Worm (Caenorhabditis elegans): ENCODE data around the gene Y57A10C.11.

Gene Y57A10C.11

DNA sequence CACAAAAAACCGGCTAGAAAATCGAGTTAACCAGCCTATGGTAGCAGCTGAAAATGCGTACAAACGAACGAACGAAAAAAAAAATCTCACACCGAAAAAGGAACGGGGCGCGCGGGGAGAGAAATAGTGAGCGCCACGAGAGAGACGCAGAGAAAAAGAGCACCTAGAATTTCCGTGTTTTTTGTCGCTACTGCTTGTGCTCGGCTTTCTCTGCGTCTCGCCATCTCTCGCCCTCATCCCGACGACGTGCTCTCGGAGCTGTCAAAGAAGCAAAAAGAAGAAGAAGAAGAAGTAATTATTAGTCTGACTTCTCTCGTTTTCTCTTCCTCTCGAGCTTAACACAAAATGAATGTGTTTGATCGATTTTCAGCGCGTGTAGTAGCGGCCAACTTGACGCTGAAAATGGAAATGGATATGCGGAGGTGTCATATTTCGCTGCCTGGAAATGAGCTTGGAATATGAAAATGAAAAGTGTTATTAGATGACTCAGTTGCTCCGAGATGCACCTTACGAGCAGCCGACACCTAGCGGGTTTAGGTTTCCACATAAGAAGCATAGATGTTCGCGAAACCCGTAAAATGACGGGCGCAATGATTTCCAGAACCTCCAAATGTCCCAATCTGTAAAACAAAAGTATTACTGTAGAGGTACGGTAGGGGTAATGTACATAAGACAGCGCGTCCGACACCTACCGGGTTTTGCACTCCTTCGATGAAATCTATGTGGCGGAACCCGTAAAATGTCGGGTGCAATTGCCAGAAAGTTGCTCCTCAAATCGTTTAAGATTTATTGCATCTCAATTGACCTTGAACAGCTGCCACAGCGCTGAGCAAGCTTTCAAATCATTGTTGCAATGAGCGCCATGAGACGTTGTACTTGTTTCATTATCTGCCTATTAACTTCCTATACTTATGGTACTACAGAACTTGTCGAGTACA, 31.8 kb downstream of the Y57A10C.11 start, which contains the start of gene btb-14 (continued):
- no peak for TF ChIP-seq alr-1 (tag; optimal IDR thresholded peaks at IDR 0.05; ENCODE audit: borderline replicate concordance)
- TF ChIP-seq mab-9 (GFP tag; IDR thresholded peaks at IDR 0.05): no peak
- TF ChIP-seq elt-3 (tag; optimal IDR thresholded peaks at IDR 0.05): no peak
- no peak for TF ChIP-seq aly-2 (tag; optimal IDR thresholded peaks at IDR 0.05)
- TF ChIP-seq ceh-90 (tag; optimal IDR thresholded peaks at IDR 0.05): no peak
- no peak for TF ChIP-seq nhr-20 (tag; optimal IDR thresholded peaks at IDR 0.05)
- no peak for TF ChIP-seq ces-1 (GFP tag; optimal IDR thresholded peaks at IDR 0.05)

DNA sequence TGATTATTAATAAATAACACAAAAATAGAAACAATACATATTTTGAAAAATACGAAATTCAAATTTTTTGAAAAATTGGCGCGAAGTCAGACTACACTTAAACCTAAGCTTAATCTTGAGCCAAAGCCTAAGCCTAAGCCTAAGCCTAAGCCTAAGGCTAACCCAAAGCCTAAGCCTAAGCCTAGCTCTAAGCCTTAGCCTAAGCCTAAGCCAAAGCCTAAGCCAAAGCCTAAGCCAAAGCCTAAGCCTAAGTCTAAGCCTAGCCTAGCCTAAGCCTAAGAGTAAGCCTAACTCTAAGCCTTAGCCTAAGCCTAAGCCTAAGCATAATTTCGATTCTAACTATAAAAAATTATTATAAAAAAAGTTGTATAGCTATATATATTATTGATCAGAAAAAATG, 33.8 kb downstream of the Y57A10C.11 start:
- TF ChIP-seq nhr-85 (tag) (no peak), elt-2 (tag; optimal IDR thresholded peaks at IDR 0.05) (no peak), nhr-12 (tag; optimal IDR thresholded peaks at IDR 0.05) (no peak), ztf-4 (tag; optimal IDR thresholded peaks at IDR 0.05) (no peak), sox-4 (tag; optimal IDR thresholded peaks at IDR 0.05) (no peak), snu-23 (GFP tag; optimal IDR thresholded peaks at IDR 0.05) (no peak), mdl-1 (tag; optimal IDR thresholded peaks at IDR 0.05) (no peak), C34B4.2 (tag; optimal IDR thresholded peaks at IDR 0.05) (no peak), ceh-8 (GFP tag; optimal IDR thresholded peaks at IDR 0.05) (no peak), fkh-10 (GFP tag; optimal IDR thresholded peaks at IDR 0.05) (no peak)

DNA sequence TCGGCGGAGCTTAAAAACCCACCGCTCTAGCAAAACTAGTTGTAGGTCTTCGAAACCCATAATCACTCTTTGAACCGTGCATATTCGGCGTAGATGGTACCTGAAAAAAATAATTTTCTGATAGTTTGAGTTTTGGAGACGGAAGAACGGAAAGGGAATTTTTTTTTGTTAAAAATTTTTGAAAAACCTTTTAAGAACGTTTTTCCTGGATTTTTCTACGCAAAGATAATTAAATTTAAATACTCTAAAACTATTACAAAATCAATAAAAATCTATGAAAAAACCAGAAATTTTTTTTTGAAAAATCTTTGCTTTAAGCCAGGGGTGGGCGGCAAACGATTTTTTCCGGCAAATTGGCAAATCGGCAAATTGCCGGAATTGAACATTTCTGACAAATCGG, 35.3 kb downstream of the Y57A10C.11 start, which contains the start of gene marc-5:
TSS of gene marc-5 (minus strand) at position 101 of the 400 bp plus-strand sequence.
- TF ChIP-seq lir-3 (tag; optimal IDR thresholded peaks at IDR 0.05; ENCODE audit: poor library complexity) (no peak), efl-1 (optimal IDR thresholded peaks at IDR 0.05) (no peak), efl-1 (GFP tag; optimal IDR thresholded peaks at IDR 0.05 in 1 of 2) (no peak), sptf-1 (tag; optimal IDR thresholded peaks at IDR 0.05) (no peak), nhr-19 (GFP tag; conservative IDR thresholded peaks at IDR 0.05) (no peak), mep-1 (tag; optimal IDR thresholded peaks at IDR 0.05) (no peak), ceh-63 (GFP tag; optimal IDR thresholded peaks at IDR 0.05) (no peak), sup-37 (GFP tag; optimal IDR thresholded peaks at IDR 0.05) (no peak), ets-5 (GFP tag; IDR thresholded peaks at IDR 0.05) (no peak), hpl-2 (GFP tag; optimal IDR thresholded peaks at IDR 0.05) (no peak), skn-1 (tag; optimal IDR thresholded peaks at IDR 0.05) (no peak)

DNA sequence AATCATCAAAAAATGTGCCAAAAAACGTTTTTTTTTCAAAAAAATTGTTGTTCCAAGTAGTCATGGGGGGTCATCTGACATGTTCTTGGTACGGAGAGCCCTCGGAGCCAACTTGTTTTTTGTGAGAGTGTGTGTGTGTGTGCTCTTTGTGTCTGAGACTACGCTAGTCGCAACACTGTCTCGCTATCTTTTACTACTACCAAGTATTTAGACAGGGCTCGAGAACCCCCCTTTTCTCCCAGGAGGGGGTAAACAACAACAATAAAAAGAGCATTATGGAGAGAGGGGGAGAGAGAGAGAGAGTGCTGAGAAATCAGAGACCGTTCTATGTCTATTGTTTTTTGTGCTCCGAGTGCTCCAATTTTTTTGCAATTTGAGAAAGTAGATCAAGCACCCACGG, 35.9 kb downstream of the Y57A10C.11 start:
- TF ChIP-seq fkh-8 (tag; optimal IDR thresholded peaks at IDR 0.05): peak; percentile 12
- no peak for TF ChIP-seq elt-2 (tag; optimal IDR thresholded peaks at IDR 0.05)
- no peak for TF ChIP-seq efl-1 (optimal IDR thresholded peaks at IDR 0.05)
- peak in 1 of 2 experiments; percentile 92 for TF ChIP-seq efl-1 (GFP tag; optimal IDR thresholded peaks at IDR 0.05 in 1 of 2)
- TF ChIP-seq xbp-1 (tag; optimal IDR thresholded peaks at IDR 0.05): no peak
- TF ChIP-seq zip-4 (GFP tag; optimal IDR thresholded peaks at IDR 0.05): no peak
- no peak for TF ChIP-seq fkh-10 (GFP tag; optimal IDR thresholded peaks at IDR 0.05)
- no peak for TF ChIP-seq lin-39 (tag; optimal IDR thresholded peaks at IDR 0.05)
- TF ChIP-seq C16A3.4 (tag; optimal IDR thresholded peaks at IDR 0.05): no peak
- no peak for TF ChIP-seq nhr-84 (tag; optimal IDR thresholded peaks at IDR 0.05)
- TF ChIP-seq lin-35 (GFP tag; optimal IDR thresholded peaks at IDR 0.05): no peak
- TF ChIP-seq unc-30 (tag; optimal IDR thresholded peaks at IDR 0.05): no peak
- TF ChIP-seq snu-23 (GFP tag; optimal IDR thresholded peaks at IDR 0.05): no peak
- TF ChIP-seq nhr-77 (tag; optimal IDR thresholded peaks at IDR 0.05): peak; percentile 8
- TF ChIP-seq sox-4 (tag; optimal IDR thresholded peaks at IDR 0.05): no peak
- no peak for TF ChIP-seq aha-1 (tag; optimal IDR thresholded peaks at IDR 0.05)
- TF ChIP-seq lin-14 (GFP tag; optimal IDR thresholded peaks at IDR 0.05): peak; percentile 64
- TF ChIP-seq irx-1 (tag; optimal IDR thresholded peaks at IDR 0.05): no peak
- peak; percentile 21 for TF ChIP-seq nhr-71 (tag; optimal IDR thresholded peaks at IDR 0.05)
- TF ChIP-seq tlp-1 (tag; optimal IDR thresholded peaks at IDR 0.05): no peak
- TF ChIP-seq pag-3 (tag; optimal IDR thresholded peaks at IDR 0.05; ENCODE audit: borderline replicate concordance, insufficient read depth): no peak

Data from whole organism, L1 larva.